Worm (Caenorhabditis elegans) whole organism, mixed stage, embryonic: ENCODE measurements around the gene cpna-2.

ENCODE experiments used
- lsy-2 ChIP-seq: fragments of 150-350 bp; optimal IDR thresholded peaks from 2 replicates; lab custom pipeline; 2014; ENCODE audit warnings: missing biosample characterization, missing genetic modification characterization
- mab-5 ChIP-seq: fragments of 150-350 bp; optimal IDR thresholded peaks from 2 replicates; lab custom pipeline; 2014; ENCODE audit warnings: missing biosample characterization, missing genetic modification characterization
- mls-2 ChIP-seq: sonication (generic microtip); optimal IDR thresholded peaks from 2 replicates; lab custom pipeline; 2016; ENCODE audit warnings: mild to moderate bottlenecking, missing genetic modification characterization, moderate library complexity, missing compliant biosample characterization
- nhr-237 ChIP-seq: fragments of 150-350 bp; optimal IDR thresholded peaks from 2 replicates; lab custom pipeline; 2014; ENCODE audit warnings: missing biosample characterization, missing genetic modification characterization
- nhr-28 ChIP-seq: fragments of 150-350 bp; optimal IDR thresholded peaks from 2 replicates; lab custom pipeline; 2014; ENCODE audit warnings: missing biosample characterization, missing genetic modification characterization
- nhr-76 ChIP-seq: sonication (generic microtip); optimal IDR thresholded peaks from 2 replicates; lab custom pipeline; 2017; ENCODE audit warnings: missing biosample characterization, missing genetic modification characterization
- pha-4 ChIP-seq: fragments of 150-350 bp; optimal IDR thresholded peaks from 2 replicates; lab custom pipeline; 2018; ENCODE audit warnings: missing biosample characterization, missing genetic modification reagents, missing genetic modification characterization
- snpc-4 ChIP-seq: fragments of 150-350 bp; optimal IDR thresholded peaks from 2 replicates; lab custom pipeline; 2014; ENCODE audit warnings: missing biosample characterization, missing genetic modification characterization
- unc-62 ChIP-seq: fragments of 150-350 bp; optimal IDR thresholded peaks from 2 replicates; lab custom pipeline; 2014; ENCODE audit warnings: missing biosample characterization, missing genetic modification reagents, missing genetic modification characterization

ce11 chrII:7770253-7770652, 45.5 kb downstream of the cpna-2 start:
- TF ChIP-seq snpc-4 (tag; lab: Kevin White, UChicago) = no peak
- TF ChIP-seq mab-5 (tag; lab: Kevin White, UChicago) = no peak
- no peak for TF ChIP-seq unc-62 (GFP tag; lab: Kevin White, UChicago)
- TF ChIP-seq lsy-2 (tag; lab: Kevin White, UChicago) = no peak
- TF ChIP-seq nhr-76 (tag; lab: Kevin White, UChicago) = no peak
- TF ChIP-seq pha-4 (tag; lab: Kevin White, UChicago) = no peak
- TF ChIP-seq mls-2 (tag; lab: Kevin White, UChicago) = no peak
- TF ChIP-seq nhr-237 (tag; lab: Kevin White, UChicago) = no peak
- TF ChIP-seq nhr-28 (tag; lab: Kevin White, UChicago) = no peak
